Worm (Caenorhabditis elegans): ENCODE data around the gene K02E7.11.

DNA sequence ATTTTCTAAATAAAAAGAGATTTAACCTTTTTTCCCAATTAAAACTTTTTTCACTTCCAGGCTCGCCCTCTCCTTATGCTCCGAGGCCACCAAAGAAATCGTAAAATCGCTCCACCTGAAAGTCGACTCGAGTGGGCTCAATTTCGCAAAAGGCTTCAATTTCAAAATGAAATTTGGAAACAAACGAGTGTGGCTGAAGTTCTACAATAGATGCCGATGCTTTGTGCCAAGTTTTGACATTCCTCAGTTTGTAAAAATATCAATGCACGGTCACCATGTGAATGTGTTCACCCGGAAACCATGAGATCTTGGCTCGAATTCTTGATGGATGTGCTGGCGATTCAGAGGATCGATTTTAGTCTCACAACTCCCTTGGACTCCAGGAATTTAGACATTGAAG is 48.7 kb downstream of the K02E7.11 start, which contains the start of gene M01D1.12:
- TF ChIP-seq elt-3 (tag; optimal IDR thresholded peaks at IDR 0.05) (no peak), nhr-12 (tag; optimal IDR thresholded peaks at IDR 0.05) (no peak), nhr-23 (tag; optimal IDR thresholded peaks at IDR 0.05) (no peak), lin-15B (tag; optimal IDR thresholded peaks at IDR 0.05) (no peak), nhr-25 (tag; optimal IDR thresholded peaks at IDR 0.05) (no peak)

Data from whole organism, L3 larva.